Fruit fly (Drosophila melanogaster) whole organism, embryonic: Measurements from ENCODE around the gene CG6409.

Source experiments
- Bgb ChIP-seq: fragments of 200-800 bp; sonication (Bioruptor generic); IDR thresholded peaks from 2 replicates; pipeline ENCODE4 v1.3.6; 2022; ENCODE audit warnings: missing biosample characterization, missing genetic modification characterization; ENCODE audit not compliant: partially characterized antibody
- CG10274 ChIP-seq: fragments of 200-800 bp; sonication (Bioruptor generic); optimal IDR thresholded peaks from 3 replicates; lab custom pipeline; 2017; ENCODE audit warnings: missing biosample characterization, mild to moderate bottlenecking, missing genetic modification characterization
- CG11093 ChIP-seq: fragments of 200-800 bp; sonication (Bioruptor generic); IDR thresholded peaks from 3 replicates; pipeline ENCODE4 v1.3.6; 2022; ENCODE audit warnings: missing biosample characterization, missing genetic modification characterization
- CG11560 ChIP-seq: fragments of 200-800 bp; sonication (Bioruptor generic); IDR thresholded peaks from 3 replicates; pipeline ENCODE4 v1.3.6; 2022; ENCODE audit warnings: missing biosample characterization, missing genetic modification characterization
- CG12071 ChIP-seq: fragments of 200-800 bp; sonication (Bioruptor generic); optimal IDR thresholded peaks from 3 replicates; lab custom pipeline; 2018; ENCODE audit warnings: missing biosample characterization, mild to moderate bottlenecking, missing genetic modification characterization
- CG12391 ChIP-seq: fragments of 200-800 bp; sonication (Bioruptor generic); optimal IDR thresholded peaks from 3 replicates; lab custom pipeline; 2018; ENCODE audit warnings: missing biosample characterization, mild to moderate bottlenecking, missing genetic modification characterization, moderate library complexity
- CG16813 ChIP-seq: fragments of 200-800 bp; sonication (Bioruptor generic); IDR thresholded peaks from 3 replicates; pipeline ENCODE4 v1.3.6; 2022; ENCODE audit warnings: missing biosample characterization, missing genetic modification characterization; ENCODE audit not compliant: partially characterized antibody
- CG17359 ChIP-seq: fragments of 200-800 bp; sonication (Bioruptor generic); optimal IDR thresholded peaks from 3 replicates; lab custom pipeline; 2018; ENCODE audit warnings: missing biosample characterization, mild to moderate bottlenecking, missing genetic modification characterization, moderate library complexity
- CG2116 ChIP-seq: fragments of 200-800 bp; sonication (Bioruptor generic); optimal IDR thresholded peaks from 3 replicates; lab custom pipeline; 2018; ENCODE audit warnings: missing biosample characterization, mild to moderate bottlenecking, missing genetic modification characterization
- CG2678 ChIP-seq: fragments of 200-800 bp; sonication (Bioruptor generic); optimal IDR thresholded peaks from 3 replicates; lab custom pipeline; 2019; ENCODE audit warnings: missing biosample characterization, mild to moderate bottlenecking, missing genetic modification characterization, moderate library complexity
- CG30403 ChIP-seq: fragments of 200-800 bp; sonication (Bioruptor generic); optimal IDR thresholded peaks from 3 replicates; lab custom pipeline; 2016; ENCODE audit warnings: missing biosample characterization, missing genetic modification characterization
- CG3838 ChIP-seq: fragments of 200-800 bp; sonication (Bioruptor generic); optimal IDR thresholded peaks from 3 replicates; lab custom pipeline; 2016; ENCODE audit warnings: missing biosample characterization, missing genetic modification characterization
- CG6175 ChIP-seq: fragments of 200-800 bp; sonication (Bioruptor generic); IDR thresholded peaks from 3 replicates; pipeline ENCODE4 v1.3.6; 2022; ENCODE audit warnings: missing biosample characterization, missing genetic modification characterization
- CG6765 ChIP-seq: fragments of 200-800 bp; sonication (Bioruptor generic); optimal IDR thresholded peaks from 3 replicates; lab custom pipeline; 2017; ENCODE audit warnings: missing biosample characterization, mild to moderate bottlenecking, missing genetic modification characterization
- CG7357 ChIP-seq: fragments of 200-800 bp; sonication (Bioruptor generic); IDR thresholded peaks from 3 replicates; pipeline ENCODE4 v1.3.6; 2022; ENCODE audit warnings: missing biosample characterization, missing genetic modification characterization
- CG8089 ChIP-seq: fragments of 200-800 bp; sonication (Bioruptor generic); optimal IDR thresholded peaks from 3 replicates; lab custom pipeline; 2016; ENCODE audit warnings: missing biosample characterization, missing genetic modification characterization
- D19A ChIP-seq: fragments of 200-800 bp; optimal IDR thresholded peaks from 3 replicates; lab custom pipeline; 2019; ENCODE audit warnings: missing biosample characterization, mild to moderate bottlenecking, missing genetic modification characterization, moderate library complexity
- Dfd ChIP-seq, 2 experiments: fragments of >200 bp; optimal IDR thresholded peaks; 2 replicates each; lab custom pipeline; 2017; ENCODE audit warnings: missing biosample characterization in 2 of 2, missing genetic modification characterization in 2 of 2
- E2f2 ChIP-seq: fragments of 200-800 bp; sonication (Bioruptor generic); IDR thresholded peaks from 2 replicates; pipeline ENCODE4 v1.3.6; 2022; ENCODE audit warnings: missing biosample characterization, missing genetic modification characterization
- Ets65A ChIP-seq: fragments of 200-800 bp; sonication (Bioruptor generic); peaks from one replicate; lab custom pipeline; 2016; ENCODE audit warnings: missing biosample characterization, missing genetic modification characterization
- Ets97D ChIP-seq: fragments of 200-800 bp; sonication (Bioruptor generic); optimal IDR thresholded peaks from 3 replicates; lab custom pipeline; 2016; ENCODE audit warnings: missing biosample characterization, missing genetic modification characterization
- Fer1 ChIP-seq: fragments of 200-800 bp; sonication (Bioruptor generic); optimal IDR thresholded peaks from 2 replicates; lab custom pipeline; 2017; ENCODE audit warnings: missing biosample characterization, mild to moderate bottlenecking, missing genetic modification characterization
- Gug ChIP-seq: fragments of 200-800 bp; sonication (Bioruptor generic); IDR thresholded peaks from 4 replicates; pipeline ENCODE4 v1.3.6; 2022; ENCODE audit warnings: missing biosample characterization, missing genetic modification characterization
- H2.0 ChIP-seq: fragments of 200-800 bp; sonication (Bioruptor generic); IDR thresholded peaks from 2 replicates; pipeline ENCODE4 v1.3.6; 2022; ENCODE audit warnings: missing biosample characterization, missing genetic modification characterization
- Mad ChIP-seq: fragments of 200-800 bp; sonication (Bioruptor generic); optimal IDR thresholded peaks from 2 replicates; lab custom pipeline; 2016; ENCODE audit warnings: missing biosample characterization, missing genetic modification characterization
- Oli ChIP-seq: fragments of 200-800 bp; sonication (Bioruptor generic); optimal IDR thresholded peaks from 2 replicates; lab custom pipeline; 2018; ENCODE audit warnings: missing biosample characterization, mild to moderate bottlenecking, missing genetic modification characterization, moderate library complexity
- Opbp ChIP-seq: fragments of 200-800 bp; sonication (Bioruptor generic); IDR thresholded peaks from 3 replicates; pipeline ENCODE4 v1.3.6; 2022; ENCODE audit warnings: missing biosample characterization, missing genetic modification characterization; ENCODE audit not compliant: partially characterized antibody
- Ravus ChIP-seq: fragments of 200-800 bp; sonication (Bioruptor generic); IDR thresholded peaks from 2 replicates; pipeline ENCODE4 v1.3.6; 2022; ENCODE audit warnings: missing biosample characterization, missing genetic modification characterization
- Scr ChIP-seq: fragments of 200-800 bp; sonication (Bioruptor generic); IDR thresholded peaks from 2 replicates; pipeline ENCODE4 v1.3.6; 2022; ENCODE audit warnings: missing biosample characterization, missing genetic modification characterization; ENCODE audit not compliant: partially characterized antibody
- Sry-δ ChIP-seq: fragments of 200-800 bp; sonication (Bioruptor generic); optimal IDR thresholded peaks from 2 replicates; lab custom pipeline; 2016; ENCODE audit warnings: missing biosample characterization, missing genetic modification characterization
- amos ChIP-seq: fragments of 200-800 bp; sonication (Bioruptor generic); IDR thresholded peaks from 2 replicates; pipeline ENCODE4 v1.3.6; 2022; ENCODE audit warnings: missing biosample characterization, missing genetic modification characterization; ENCODE audit not compliant: partially characterized antibody
- ara ChIP-seq: fragments of 200-800 bp; sonication (Bioruptor generic); IDR thresholded peaks from 2 replicates; pipeline ENCODE4 v1.3.6; 2022; ENCODE audit warnings: missing biosample characterization, missing genetic modification characterization
- bcd ChIP-seq: fragments of 200-800 bp; sonication (Bioruptor generic); optimal IDR thresholded peaks from 2 replicates; lab custom pipeline; 2017; ENCODE audit warnings: missing biosample characterization, mild to moderate bottlenecking, missing genetic modification characterization
- chinmo ChIP-seq: fragments of 200-800 bp; sonication (Bioruptor generic); IDR thresholded peaks from 4 replicates; pipeline ENCODE4 v1.3.6; 2022; ENCODE audit warnings: missing biosample characterization, missing genetic modification characterization; ENCODE audit not compliant: partially characterized antibody
- esg ChIP-seq: fragments of 200-800 bp; sonication (Bioruptor generic); conservative IDR thresholded peaks from 2 replicates; pipeline ENCODE4 v1.3.6; 2022; ENCODE audit warnings: missing biosample characterization, missing genetic modification characterization
- eve ChIP-seq, 2 experiments: fragments of >200 bp; optimal IDR thresholded peaks; 2 replicates each; lab custom pipeline; 2017; ENCODE audit warnings: missing biosample characterization in 2 of 2, missing genetic modification characterization in 2 of 2
- grau ChIP-seq: fragments of 200-800 bp; optimal IDR thresholded peaks from 3 replicates; lab custom pipeline; 2019; ENCODE audit warnings: missing biosample characterization, mild to moderate bottlenecking, missing genetic modification characterization, moderate library complexity
- kah ChIP-seq: fragments of 200-800 bp; sonication (Bioruptor generic); optimal IDR thresholded peaks from 2 replicates; lab custom pipeline; 2018; ENCODE audit warnings: missing biosample characterization, mild to moderate bottlenecking, missing genetic modification characterization
- lilli ChIP-seq: fragments of 200-800 bp; sonication (Bioruptor generic); optimal IDR thresholded peaks from 3 replicates; lab custom pipeline; 2016; ENCODE audit warnings: missing biosample characterization, missing genetic modification characterization
- lola ChIP-seq, 3 experiments: fragments of >200 bp in 2 of 3; fragments of 200-800 bp in 1 of 3; sonication (Bioruptor generic) in 1 of 3; optimal IDR thresholded peaks; 2 replicates each; lab custom pipeline; 2017 to 2019; ENCODE audit warnings: missing biosample characterization in 3 of 3, missing genetic modification characterization in 3 of 3, mild to moderate bottlenecking in 1 of 3, moderate library complexity in 1 of 3
- row ChIP-seq: fragments of 200-800 bp; sonication (Bioruptor generic); IDR thresholded peaks from 3 replicates; pipeline ENCODE4 v1.3.6; 2022; ENCODE audit warnings: missing biosample characterization, missing genetic modification characterization
- scrt ChIP-seq: fragments of 200-800 bp; sonication (Bioruptor generic); optimal IDR thresholded peaks from 2 replicates; lab custom pipeline; 2018; ENCODE audit warnings: missing biosample characterization, mild to moderate bottlenecking, missing genetic modification characterization, moderate library complexity
- sd ChIP-seq: fragments of 200-800 bp; sonication (Bioruptor generic); optimal IDR thresholded peaks from 3 replicates; lab custom pipeline; 2018; ENCODE audit warnings: missing biosample characterization, mild to moderate bottlenecking, missing genetic modification characterization, moderate library complexity
- sim ChIP-seq: fragments of 200-800 bp; sonication (Bioruptor generic); IDR thresholded peaks from 2 replicates; pipeline ENCODE4 v1.3.6; 2022; ENCODE audit warnings: missing biosample characterization, missing genetic modification characterization
- slbo ChIP-seq: fragments of 200-800 bp; sonication (Bioruptor generic); IDR thresholded peaks from 2 replicates; pipeline ENCODE4 v1.3.6; 2022; ENCODE audit warnings: missing biosample characterization, missing genetic modification characterization
- slp2 ChIP-seq: fragments of 200-800 bp; sonication (Bioruptor generic); optimal IDR thresholded peaks from 2 replicates; lab custom pipeline; 2016; ENCODE audit warnings: missing biosample characterization, missing genetic modification characterization
- stwl ChIP-seq: fragments of 200-800 bp; sonication (Bioruptor generic); optimal IDR thresholded peaks from 3 replicates; lab custom pipeline; 2018; ENCODE audit warnings: missing biosample characterization, mild to moderate bottlenecking, missing genetic modification characterization, moderate library complexity
- twi ChIP-seq: fragments of 200-800 bp; optimal IDR thresholded peaks from 2 replicates; lab custom pipeline; 2019; ENCODE audit warnings: missing biosample characterization, mild to moderate bottlenecking, missing genetic modification characterization, moderate library complexity
- wdn ChIP-seq: fragments of 200-800 bp; sonication (Bioruptor generic); IDR thresholded peaks from 2 replicates; pipeline ENCODE4 v1.3.6; 2022; ENCODE audit warnings: missing biosample characterization, missing genetic modification characterization
- wek ChIP-seq: fragments of 200-800 bp; sonication (Bioruptor generic); optimal IDR thresholded peaks from 3 replicates; lab custom pipeline; 2018; ENCODE audit warnings: missing biosample characterization, mild to moderate bottlenecking, missing genetic modification characterization, moderate library complexity

Gene CG6409

dm6 chr3L:10897534-10898255 is 15.5 kb upstream of the CG6409 start (continued):
- TF ChIP-seq Bgb (GFP tag; lab: Robert Waterston, UW) (no peak), Dfd (GFP tag; optimal IDR thresholded peaks at IDR 0.05; lab: Kevin White, UChicago) (peak in 1 of 2 experiments; percentile 53), Gug (GFP tag; lab: Robert Waterston, UW) (no peak), CG12391 (tag; lab: Kevin White, UChicago) (peak; percentile 18), Ets97D (GFP tag; lab: Kevin White, UChicago) (no peak), Mad (no peak), Oli (tag; lab: Kevin White, UChicago) (no peak), grau (tag; lab: Kevin White, UChicago) (peak; percentile 0), slp2 (GFP tag; lab: Kevin White, UChicago) (no peak), scrt (no peak), CG6765 (no peak), CG30403 (peak; percentile 0), Scr (no peak), CG2678 (tag; lab: Kevin White, UChicago) (peak; percentile 22), lilli (GFP tag; lab: Kevin White, UChicago) (no peak), chinmo (GFP tag; lab: Robert Waterston, UW) (peak; percentile 83; the same call in 2 of the 4 replicates), sim (GFP tag; lab: Robert Waterston, UW) (no peak), kah (GFP tag; lab: Kevin White, UChicago) (peak; percentile 65), E2f2 (GFP tag; lab: Robert Waterston, UW) (no peak), Sry-δ (GFP tag; lab: Kevin White, UChicago) (no peak), CG17359 (tag; lab: Kevin White, UChicago) (peak; percentile 4), wek (GFP tag; lab: Kevin White, UChicago) (peak; percentile 24), CG6175 (GFP tag; lab: Robert Waterston, UW) (0 out of 3 replicates have a peak, but pooled peaks have one; percentile 20), row (GFP tag; lab: Robert Waterston, UW) (peak; percentile 32; the same call in 1 of the 3 replicates), CG2116 (no peak), CG7357 (GFP tag; lab: Robert Waterston, UW) (no peak), ara (no peak), CG11093 (GFP tag; lab: Robert Waterston, UW) (no peak), slbo (GFP tag; lab: Robert Waterston, UW) (no peak), CG11560 (tag; lab: Robert Waterston, UW) (no peak), CG16813 (0 out of 3 replicates have a peak, but pooled peaks have one; percentile 16), H2.0 (GFP tag; lab: Robert Waterston, UW) (peak; percentile 44), lola (GFP tag; optimal IDR thresholded peaks at IDR 0.05; lab: Kevin White, UChicago) (no peak), Fer1 (GFP tag; lab: Kevin White, UChicago) (no peak), eve (GFP tag; optimal IDR thresholded peaks at IDR 0.05; lab: Kevin White, UChicago) (peak in 1 of 2 experiments; percentile 8), CG10274 (GFP tag; lab: Kevin White, UChicago) (peak; percentile 20), CG3838 (no peak), CG12071 (GFP tag; lab: Kevin White, UChicago) (no peak), twi (no peak), D19A (peak; percentile 57), CG8089 (GFP tag; lab: Kevin White, UChicago) (no peak), amos (GFP tag; lab: Robert Waterston, UW) (no peak), sd (tag; lab: Kevin White, UChicago) (peak; percentile 49), Opbp (GFP tag; lab: Robert Waterston, UW) (no peak), esg (GFP tag; lab: Robert Waterston, UW) (no peak), stwl (tag; lab: Kevin White, UChicago) (no peak), wdn (GFP tag; lab: Robert Waterston, UW) (no peak), Ravus (GFP tag; lab: Robert Waterston, UW) (no peak), Ets65A (GFP tag; lab: Kevin White, UChicago) (no peak), bcd (GFP tag; lab: Kevin White, UChicago) (peak; percentile 16)
